Fruit fly (Drosophila melanogaster) whole organism, embryonic: ENCODE measurements around the gene msps.

Experiments
- ATbp ChIP-seq: fragments of 200-800 bp; sonication (Bioruptor generic); optimal IDR thresholded peaks from 2 replicates; lab custom pipeline; 2017; ENCODE audit warnings: missing biosample characterization, mild to moderate bottlenecking, missing genetic modification characterization, missing genetic modification reagents
- Asciz ChIP-seq: fragments of 200-800 bp; sonication (Bioruptor generic); optimal IDR thresholded peaks from 2 replicates; lab custom pipeline; 2017; ENCODE audit warnings: missing biosample characterization, mild to moderate bottlenecking, missing genetic modification characterization, missing genetic modification reagents
- CG10147 ChIP-seq: fragments of 200-800 bp; sonication (Bioruptor generic); optimal IDR thresholded peaks from 2 replicates; lab custom pipeline; 2019; ENCODE audit warnings: missing biosample characterization, mild to moderate bottlenecking, missing genetic modification characterization, moderate library complexity
- CG10543 ChIP-seq: fragments of 200-800 bp; sonication (Bioruptor generic); optimal IDR thresholded peaks from 3 replicates; lab custom pipeline; 2017; ENCODE audit warnings: missing biosample characterization, mild to moderate bottlenecking, missing genetic modification characterization, moderate library complexity
- CG11723 ChIP-seq: fragments of 200-800 bp; sonication (Bioruptor generic); optimal IDR thresholded peaks from 2 replicates; lab custom pipeline; 2017; ENCODE audit warnings: missing biosample characterization, mild to moderate bottlenecking, missing genetic modification characterization
- CG12071 ChIP-seq: fragments of 200-800 bp; sonication (Bioruptor generic); optimal IDR thresholded peaks from 3 replicates; lab custom pipeline; 2018; ENCODE audit warnings: missing biosample characterization, mild to moderate bottlenecking, missing genetic modification characterization
- CG12299 ChIP-seq: fragments of 200-800 bp; sonication (Bioruptor generic); optimal IDR thresholded peaks from 2 replicates; lab custom pipeline; 2018; ENCODE audit warnings: missing biosample characterization, mild to moderate bottlenecking, missing genetic modification characterization
- CG12744 ChIP-seq: fragments of 200-800 bp; sonication (Bioruptor generic); optimal IDR thresholded peaks from 2 replicates; lab custom pipeline; 2016; ENCODE audit warnings: missing biosample characterization, missing genetic modification characterization
- CG14667 ChIP-seq: fragments of 200-800 bp; sonication (Bioruptor generic); IDR thresholded peaks from 2 replicates; pipeline ENCODE4 v1.3.6; 2022; ENCODE audit warnings: missing biosample characterization, missing genetic modification characterization
- CG17361 ChIP-seq: fragments of 200-800 bp; sonication (Bioruptor generic); IDR thresholded peaks from 3 replicates; pipeline ENCODE4 v1.3.6; 2022; ENCODE audit warnings: missing biosample characterization, missing genetic modification characterization
- CG17829 ChIP-seq: fragments of 200-800 bp; optimal IDR thresholded peaks from 2 replicates; lab custom pipeline; 2019; ENCODE audit warnings: missing biosample characterization, mild to moderate bottlenecking, missing genetic modification characterization, moderate library complexity
- CG18476 ChIP-seq: fragments of 200-800 bp; sonication (Bioruptor generic); optimal IDR thresholded peaks from 2 replicates; lab custom pipeline; 2016; ENCODE audit warnings: missing biosample characterization, mild to moderate bottlenecking, missing genetic modification characterization
- CG34224 ChIP-seq: fragments of 200-800 bp; sonication (Bioruptor generic); IDR thresholded peaks from 3 replicates; pipeline ENCODE4 v1.3.6; 2022; ENCODE audit warnings: missing biosample characterization, missing genetic modification characterization; ENCODE audit not compliant: partially characterized antibody
- CG42726 ChIP-seq: fragments of 200-800 bp; sonication (Bioruptor generic); IDR thresholded peaks from 2 replicates; pipeline ENCODE4 v1.3.6; 2022; ENCODE audit warnings: missing biosample characterization, missing genetic modification characterization; ENCODE audit not compliant: partially characterized antibody
- CG6272 ChIP-seq: fragments of 200-800 bp; sonication (Bioruptor generic); IDR thresholded peaks from 2 replicates; pipeline ENCODE4 v1.3.6; 2022; ENCODE audit warnings: missing biosample characterization, missing genetic modification characterization
- CG7839 ChIP-seq: fragments of 200-800 bp; sonication (Bioruptor generic); optimal IDR thresholded peaks from 3 replicates; lab custom pipeline; 2018; ENCODE audit warnings: missing biosample characterization, mild to moderate bottlenecking, missing genetic modification characterization, moderate library complexity
- CG9817 ChIP-seq: fragments of 200-800 bp; sonication (Bioruptor generic); optimal IDR thresholded peaks from 2 replicates; lab custom pipeline; 2018; ENCODE audit warnings: missing biosample characterization, mild to moderate bottlenecking, missing genetic modification characterization, moderate library complexity
- CG9876 ChIP-seq: fragments of 200-800 bp; sonication (Bioruptor generic); optimal IDR thresholded peaks from 2 replicates; lab custom pipeline; 2016; ENCODE audit warnings: missing biosample characterization, missing genetic modification characterization
- Dip2 ChIP-seq: fragments of 200-800 bp; sonication (Bioruptor generic); IDR thresholded peaks from 2 replicates; pipeline ENCODE4 v1.3.6; 2022; ENCODE audit warnings: missing biosample characterization, missing genetic modification characterization
- Gsc ChIP-seq: fragments of 200-800 bp; sonication (Bioruptor generic); IDR thresholded peaks from 2 replicates; pipeline ENCODE4 v1.3.6; 2022; ENCODE audit warnings: missing biosample characterization, missing genetic modification characterization
- H15 ChIP-seq: fragments of 200-800 bp; sonication (Bioruptor generic); IDR thresholded peaks from 3 replicates; pipeline ENCODE4 v1.3.6; 2022; ENCODE audit warnings: missing biosample characterization, missing genetic modification characterization
- Hmx ChIP-seq: fragments of 200-800 bp; sonication (Bioruptor generic); optimal IDR thresholded peaks from 2 replicates; lab custom pipeline; 2016; ENCODE audit warnings: missing biosample characterization, missing genetic modification characterization
- Hr51 ChIP-seq, 2 experiments: fragments of 200-800 bp; sonication (Bioruptor generic); optimal IDR thresholded peaks; 2 replicates in 1 of 2; 3 replicates in 1 of 2; lab custom pipeline; 2016 to 2018; ENCODE audit warnings: missing biosample characterization in 2 of 2, missing genetic modification characterization in 2 of 2, mild to moderate bottlenecking in 1 of 2, moderate library complexity in 1 of 2
- NC2α ChIP-seq: fragments of 200-800 bp; sonication (Bioruptor generic); optimal IDR thresholded peaks from 2 replicates; lab custom pipeline; 2016; ENCODE audit warnings: missing biosample characterization, missing genetic modification characterization
- Nf-YB ChIP-seq: fragments of 200-800 bp; sonication (Bioruptor generic); optimal IDR thresholded peaks from 3 replicates; lab custom pipeline; 2019; ENCODE audit warnings: missing biosample characterization, mild to moderate bottlenecking, missing genetic modification characterization, moderate library complexity
- Opbp ChIP-seq: fragments of 200-800 bp; sonication (Bioruptor generic); IDR thresholded peaks from 3 replicates; pipeline ENCODE4 v1.3.6; 2022; ENCODE audit warnings: missing biosample characterization, missing genetic modification characterization; ENCODE audit not compliant: partially characterized antibody
- Pdp1 ChIP-seq, 2 experiments: fragments of 200-800 bp; sonication (Bioruptor generic); optimal IDR thresholded peaks; 3 replicates each; lab custom pipeline; 2016; ENCODE audit warnings: missing biosample characterization in 2 of 2, missing genetic modification characterization in 2 of 2, mild to moderate bottlenecking in 1 of 2, moderate library complexity in 1 of 2
- Ptx1 ChIP-seq: fragments of 200-800 bp; sonication (Bioruptor generic); IDR thresholded peaks from 2 replicates; pipeline ENCODE4 v1.3.6; 2022; ENCODE audit warnings: missing biosample characterization, missing genetic modification characterization
- Scr ChIP-seq: fragments of 200-800 bp; sonication (Bioruptor generic); IDR thresholded peaks from 2 replicates; pipeline ENCODE4 v1.3.6; 2022; ENCODE audit warnings: missing biosample characterization, missing genetic modification characterization; ENCODE audit not compliant: partially characterized antibody
- Spps ChIP-seq: fragments of 200-800 bp; sonication (Bioruptor generic); optimal IDR thresholded peaks from 2 replicates; lab custom pipeline; 2018; ENCODE audit warnings: missing biosample characterization, mild to moderate bottlenecking, missing genetic modification characterization
- Stat92E ChIP-seq, 3 experiments: fragments of >200 bp in 2 of 3; fragments of 200-800 bp in 1 of 3; sonication (Bioruptor generic) in 1 of 3; optimal IDR thresholded peaks; 2 replicates each; lab custom pipeline; 2017 to 2019; ENCODE audit warnings: missing biosample characterization in 3 of 3, missing genetic modification characterization in 3 of 3, mild to moderate bottlenecking in 1 of 3, moderate library complexity in 1 of 3
- amos ChIP-seq: fragments of 200-800 bp; sonication (Bioruptor generic); IDR thresholded peaks from 2 replicates; pipeline ENCODE4 v1.3.6; 2022; ENCODE audit warnings: missing biosample characterization, missing genetic modification characterization; ENCODE audit not compliant: partially characterized antibody
- ato ChIP-seq: fragments of 200-800 bp; sonication (Bioruptor generic); IDR thresholded peaks from 2 replicates; pipeline ENCODE4 v1.3.6; 2022; ENCODE audit warnings: missing biosample characterization, missing genetic modification characterization; ENCODE audit not compliant: partially characterized antibody
- br ChIP-seq: fragments of >200 bp; optimal IDR thresholded peaks from 2 replicates; lab custom pipeline; 2017
- chm ChIP-seq: fragments of 200-800 bp; sonication (Bioruptor generic); IDR thresholded peaks from 2 replicates; pipeline ENCODE4 v1.3.6; 2022; ENCODE audit warnings: missing biosample characterization, missing genetic modification characterization
- dmrt11E ChIP-seq: fragments of 200-800 bp; sonication (Bioruptor generic); optimal IDR thresholded peaks from 3 replicates; lab custom pipeline; 2018; ENCODE audit warnings: missing biosample characterization, mild to moderate bottlenecking, missing genetic modification characterization, moderate library complexity
- dysf ChIP-seq: fragments of 200-800 bp; sonication (Bioruptor generic); IDR thresholded peaks from 3 replicates; pipeline ENCODE4 v1.3.6; 2022; ENCODE audit warnings: missing biosample characterization, missing genetic modification characterization
- eve ChIP-seq, 2 experiments: fragments of >200 bp; optimal IDR thresholded peaks; 2 replicates each; lab custom pipeline; 2017; ENCODE audit warnings: missing biosample characterization in 2 of 2, missing genetic modification characterization in 2 of 2
- fru ChIP-seq: fragments of >200 bp; optimal IDR thresholded peaks from 2 replicates; lab custom pipeline; 2017
- gcm ChIP-seq: fragments of 200-800 bp; sonication (Bioruptor generic); optimal IDR thresholded peaks from 2 replicates; lab custom pipeline; 2019; ENCODE audit warnings: missing biosample characterization, mild to moderate bottlenecking, missing genetic modification characterization, moderate library complexity
- gfzf ChIP-seq: fragments of 200-800 bp; sonication (Bioruptor generic); optimal IDR thresholded peaks from 2 replicates; lab custom pipeline; 2016; ENCODE audit warnings: missing biosample characterization, mild to moderate bottlenecking, missing genetic modification characterization, moderate library complexity
- knrl ChIP-seq: fragments of 200-800 bp; sonication (Bioruptor generic); IDR thresholded peaks from 3 replicates; pipeline ENCODE4 v1.3.6; 2022; ENCODE audit warnings: missing biosample characterization, missing genetic modification characterization; ENCODE audit not compliant: partially characterized antibody
- seq ChIP-seq: fragments of 200-800 bp; sonication (Bioruptor generic); IDR thresholded peaks from 2 replicates; pipeline ENCODE4 v1.3.6; 2022; ENCODE audit warnings: missing biosample characterization, missing genetic modification characterization
- sisA ChIP-seq: fragments of 200-800 bp; sonication (Bioruptor generic); IDR thresholded peaks from 2 replicates; pipeline ENCODE4 v1.3.6; 2022; ENCODE audit warnings: missing biosample characterization, missing genetic modification characterization
- sqz ChIP-seq: fragments of 200-800 bp; sonication (Bioruptor generic); optimal IDR thresholded peaks from 3 replicates; lab custom pipeline; 2018; ENCODE audit warnings: missing biosample characterization, mild to moderate bottlenecking, missing genetic modification characterization
- tup ChIP-seq: fragments of 200-800 bp; sonication (Bioruptor generic); optimal IDR thresholded peaks from 2 replicates; lab custom pipeline; 2016; ENCODE audit warnings: missing biosample characterization, mild to moderate bottlenecking, missing genetic modification characterization, moderate library complexity
- usp ChIP-seq: fragments of >200 bp; optimal IDR thresholded peaks from 2 replicates; lab custom pipeline; 2017; ENCODE audit warnings: missing biosample characterization, missing genetic modification characterization
- vvl ChIP-seq: fragments of 200-800 bp; sonication (Bioruptor generic); IDR thresholded peaks from 2 replicates; pipeline ENCODE4 v1.3.6; 2022; ENCODE audit warnings: missing biosample characterization, missing genetic modification characterization

Gene msps

dm6 chr3R:16097661-16098329 lies 47.2 kb downstream of the msps start (continued):
- TF ChIP-seq chm (GFP tag; lab: Robert Waterston, UW) (peak; percentile 67; the same call in 1 of the 2 replicates), CG9876 (peak; percentile 49), H15 (GFP tag; lab: Robert Waterston, UW) (peak; percentile 84), sqz (GFP tag; lab: Kevin White, UChicago) (peak; percentile 11), CG18476 (GFP tag; lab: Kevin White, UChicago) (peak; percentile 59), ato (GFP tag; lab: Robert Waterston, UW) (no peak), CG11723 (peak; percentile 46), NC2α (peak; percentile 64), Pdp1 (GFP tag; optimal IDR thresholded peaks at IDR 0.05; lab: Kevin White, UChicago) (peak; percentile 78), CG14667 (GFP tag; lab: Robert Waterston, UW) (peak; percentile 67; the same call in 1 of the 2 replicates), Scr (no peak), eve (GFP tag; optimal IDR thresholded peaks at IDR 0.05; lab: Kevin White, UChicago) (no peak), sisA (GFP tag; lab: Robert Waterston, UW) (peak; percentile 82), CG34224 (GFP tag; lab: Robert Waterston, UW) (no peak), tup (peak; percentile 43), seq (GFP tag; lab: Robert Waterston, UW) (peak; percentile 47; the same call in 1 of the 2 replicates), Gsc (GFP tag; lab: Robert Waterston, UW) (no peak), dysf (GFP tag; lab: Robert Waterston, UW) (peak; percentile 76), Hr51 (GFP tag; optimal IDR thresholded peaks at IDR 0.05; lab: Kevin White, UChicago) (peak; percentile 25 to 63), CG6272 (peak; percentile 76), CG9817 (tag; lab: Kevin White, UChicago) (peak; percentile 48), CG12744 (GFP tag; lab: Kevin White, UChicago) (peak; percentile 25), CG12071 (GFP tag; lab: Kevin White, UChicago) (peak; percentile 24), Asciz (peak; percentile 53), gcm (peak; percentile 63), br (lab: Kevin White, UChicago) (no peak), knrl (peak; percentile 45; the same call in 2 of the 3 replicates), Nf-YB (GFP tag; lab: Kevin White, UChicago) (peak; percentile 47), vvl (GFP tag; lab: Robert Waterston, UW) (peak; percentile 78), fru (lab: Kevin White, UChicago) (no peak), CG10147 (GFP tag; lab: Kevin White, UChicago) (peak; percentile 38), CG7839 (tag; lab: Kevin White, UChicago) (peak; percentile 82), Opbp (GFP tag; lab: Robert Waterston, UW) (peak; percentile 62; the same call in 2 of the 3 replicates), CG17361 (GFP tag; lab: Robert Waterston, UW) (peak; percentile 82), dmrt11E (tag; lab: Kevin White, UChicago) (peak; percentile 94), CG10543 (GFP tag; lab: Kevin White, UChicago) (no peak), CG12299 (tag; lab: Kevin White, UChicago) (peak; percentile 19), ATbp (GFP tag; lab: Kevin White, UChicago) (peak; percentile 70), CG42726 (no peak; the same call in 1 of the 2 replicates), CG17829 (tag; lab: Kevin White, UChicago) (peak; percentile 89), Hmx (GFP tag; lab: Kevin White, UChicago) (no peak), Ptx1 (peak; percentile 84), amos (GFP tag; lab: Robert Waterston, UW) (peak; percentile 60), Stat92E (GFP tag; optimal IDR thresholded peaks at IDR 0.05; lab: Kevin White, UChicago) (peak in 1 of 3 experiments; percentile 70), gfzf (GFP tag; lab: Kevin White, UChicago) (no peak), usp (GFP tag; lab: Kevin White, UChicago) (no peak), Spps (tag; lab: Kevin White, UChicago) (peak; percentile 70), Dip2 (no peak)
